Worm (Caenorhabditis elegans): ENCODE measurements around the gene F07A11.1.

DNA sequence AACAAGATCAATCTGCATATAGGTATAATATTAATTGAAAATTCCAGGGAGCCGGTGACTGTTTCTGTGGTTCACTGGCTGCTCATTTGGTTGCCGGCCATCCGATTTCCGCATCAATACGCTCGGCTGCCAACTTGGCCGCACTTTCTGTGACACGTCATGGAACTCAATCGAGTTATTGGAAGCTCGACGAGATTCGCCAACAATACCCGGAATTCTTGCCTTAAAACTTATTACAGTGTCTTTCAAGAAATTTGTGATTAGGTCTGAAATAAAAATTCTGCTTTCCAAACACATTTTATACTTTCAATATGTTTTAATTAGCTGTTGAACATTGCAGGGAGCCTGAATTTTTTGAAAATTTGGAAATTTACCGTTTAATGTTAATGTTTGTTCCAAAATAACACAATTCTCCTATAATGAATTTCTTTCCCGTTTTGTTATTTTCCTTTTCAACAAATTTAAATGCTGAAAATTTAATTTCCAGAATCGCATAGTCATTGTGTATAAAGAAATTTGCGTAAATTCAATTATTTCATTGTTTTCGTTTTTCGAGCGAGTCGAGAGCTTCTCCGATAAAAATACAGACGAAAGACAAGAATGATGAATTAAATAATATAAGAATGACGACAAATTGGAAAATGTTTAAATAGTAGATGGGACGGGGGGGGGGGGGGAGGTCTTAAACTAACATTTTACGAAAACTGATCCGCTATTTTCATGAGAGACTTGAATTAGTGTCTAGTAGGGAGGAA lies 22.4 kb upstream of the F07A11.1 start:
- TF ChIP-seq skn-1 (tag; optimal IDR thresholded peaks at IDR 0.05) (no peak), snpc-4 (tag; optimal IDR thresholded peaks at IDR 0.05) (no peak), nhr-10 (tag; optimal IDR thresholded peaks at IDR 0.05) (no peak), elt-1 (tag; optimal IDR thresholded peaks at IDR 0.05) (no peak), egl-27 (tag; optimal IDR thresholded peaks at IDR 0.05) (no peak), ceh-82 (tag; optimal IDR thresholded peaks at IDR 0.05) (no peak), ztf-11 (tag; optimal IDR thresholded peaks at IDR 0.05) (no peak), nhr-25 (tag; optimal IDR thresholded peaks at IDR 0.05) (peak; percentile 34), dmd-4 (tag; optimal IDR thresholded peaks at IDR 0.05) (no peak), Y55F3AM.14 (GFP tag; optimal IDR thresholded peaks at IDR 0.05) (peak; percentile 32), peb-1 (tag; optimal IDR thresholded peaks at IDR 0.05) (no peak), nhr-23 (tag; optimal IDR thresholded peaks at IDR 0.05) (no peak), nhr-77 (tag; optimal IDR thresholded peaks at IDR 0.05) (no peak), lsy-2 (tag; optimal IDR thresholded peaks at IDR 0.05) (no peak)

All from whole organism, L2 larva.